Fruit fly (Drosophila melanogaster) whole organism, embryonic: Measurements from ENCODE around the gene jet.
A peak's percentile ranks its signal among the peaks of the same experiment; 100 is the strongest.

ENCODE experiments used
- CG10959 ChIP-seq: fragments of 200-800 bp; sonication (Bioruptor generic); IDR thresholded peaks from 2 replicates; pipeline ENCODE4 v1.3.6; 2022; ENCODE audit warnings: missing biosample characterization, missing genetic modification characterization
- CG11085 ChIP-seq: fragments of 200-800 bp; sonication (Bioruptor generic); IDR thresholded peaks from 2 replicates; pipeline ENCODE4 v1.3.6; 2022; ENCODE audit warnings: missing biosample characterization, missing genetic modification characterization
- CG11398 ChIP-seq: fragments of 200-800 bp; sonication (Bioruptor generic); optimal IDR thresholded peaks from 2 replicates; lab custom pipeline; 2016; ENCODE audit warnings: missing biosample characterization, missing genetic modification characterization
- CG11696 ChIP-seq: fragments of 200-800 bp; sonication (Bioruptor generic); IDR thresholded peaks from 2 replicates; pipeline ENCODE4 v1.3.6; 2022; ENCODE audit warnings: missing biosample characterization, missing genetic modification characterization
- CG12104 ChIP-seq: fragments of 200-800 bp; sonication (Bioruptor generic); optimal IDR thresholded peaks from 3 replicates; lab custom pipeline; 2016; ENCODE audit warnings: missing biosample characterization, missing genetic modification characterization
- CG12744 ChIP-seq: fragments of 200-800 bp; sonication (Bioruptor generic); optimal IDR thresholded peaks from 2 replicates; lab custom pipeline; 2016; ENCODE audit warnings: missing biosample characterization, missing genetic modification characterization
- CG13424 ChIP-seq: fragments of 200-800 bp; sonication (Bioruptor generic); optimal IDR thresholded peaks from 2 replicates; lab custom pipeline; 2019; ENCODE audit warnings: missing biosample characterization, mild to moderate bottlenecking, missing genetic modification characterization, moderate library complexity
- CG14050 ChIP-seq: fragments of 200-800 bp; sonication (Bioruptor generic); IDR thresholded peaks from 3 replicates; pipeline ENCODE4 v1.3.6; 2022; ENCODE audit warnings: missing biosample characterization, missing genetic modification characterization
- CG14965 ChIP-seq: fragments of 200-800 bp; sonication (Bioruptor generic); optimal IDR thresholded peaks from 2 replicates; lab custom pipeline; 2016; ENCODE audit warnings: missing biosample characterization, missing genetic modification characterization, borderline replicate concordance
- CG1602 ChIP-seq: fragments of 200-800 bp; sonication (Bioruptor generic); optimal IDR thresholded peaks from 3 replicates; lab custom pipeline; 2016; ENCODE audit warnings: missing biosample characterization, missing genetic modification characterization
- CG18619 ChIP-seq: fragments of 200-800 bp; sonication (Bioruptor generic); optimal IDR thresholded peaks from 3 replicates; lab custom pipeline; 2017; ENCODE audit warnings: missing biosample characterization, mild to moderate bottlenecking, missing genetic modification characterization
- CG2120 ChIP-seq: fragments of 200-800 bp; sonication (Bioruptor generic); optimal IDR thresholded peaks from 3 replicates; lab custom pipeline; 2016; ENCODE audit warnings: missing biosample characterization, missing genetic modification characterization
- CG30020 ChIP-seq: fragments of 200-800 bp; optimal IDR thresholded peaks from 2 replicates; lab custom pipeline; 2019; ENCODE audit warnings: missing biosample characterization, mild to moderate bottlenecking, missing genetic modification characterization, moderate library complexity
- CG3281 ChIP-seq: fragments of 200-800 bp; sonication (Bioruptor generic); optimal IDR thresholded peaks from 3 replicates; lab custom pipeline; 2017; ENCODE audit warnings: missing biosample characterization, mild to moderate bottlenecking, missing genetic modification characterization
- CG3995 ChIP-seq: fragments of 200-800 bp; sonication (Bioruptor generic); optimal IDR thresholded peaks from 3 replicates; lab custom pipeline; 2016; ENCODE audit warnings: missing biosample characterization, missing genetic modification characterization
- CG4820 ChIP-seq: fragments of 200-800 bp; sonication (Bioruptor generic); optimal IDR thresholded peaks from 3 replicates; lab custom pipeline; 2016; ENCODE audit warnings: missing biosample characterization, missing genetic modification characterization
- CG7928 ChIP-seq: fragments of 200-800 bp; sonication (Bioruptor generic); optimal IDR thresholded peaks from 2 replicates; lab custom pipeline; 2017; ENCODE audit warnings: missing biosample characterization, mild to moderate bottlenecking, missing genetic modification characterization
- D19A ChIP-seq: fragments of 200-800 bp; optimal IDR thresholded peaks from 3 replicates; lab custom pipeline; 2019; ENCODE audit warnings: missing biosample characterization, mild to moderate bottlenecking, missing genetic modification characterization, moderate library complexity
- Dip2 ChIP-seq: fragments of 200-800 bp; sonication (Bioruptor generic); IDR thresholded peaks from 2 replicates; pipeline ENCODE4 v1.3.6; 2022; ENCODE audit warnings: missing biosample characterization, missing genetic modification characterization
- Drgx ChIP-seq: fragments of 200-800 bp; sonication (Bioruptor generic); IDR thresholded peaks from 2 replicates; pipeline ENCODE4 v1.3.6; 2022; ENCODE audit warnings: missing biosample characterization, missing genetic modification characterization
- Ets97D ChIP-seq: fragments of 200-800 bp; sonication (Bioruptor generic); optimal IDR thresholded peaks from 3 replicates; lab custom pipeline; 2016; ENCODE audit warnings: missing biosample characterization, missing genetic modification characterization
- Hand ChIP-seq: fragments of 200-800 bp; sonication (Bioruptor generic); optimal IDR thresholded peaks from 2 replicates; lab custom pipeline; 2017; ENCODE audit warnings: mild to moderate bottlenecking, missing biosample characterization, missing genetic modification reagents, missing genetic modification characterization
- Hmx ChIP-seq: fragments of 200-800 bp; sonication (Bioruptor generic); optimal IDR thresholded peaks from 2 replicates; lab custom pipeline; 2016; ENCODE audit warnings: missing biosample characterization, missing genetic modification characterization
- Jarid2 ChIP-seq: fragments of 200-800 bp; sonication (Bioruptor generic); optimal IDR thresholded peaks from 3 replicates; lab custom pipeline; 2017; ENCODE audit warnings: mild to moderate bottlenecking, missing biosample characterization, missing genetic modification reagents, missing genetic modification characterization
- Myb ChIP-seq: fragments of 200-800 bp; sonication (Bioruptor generic); optimal IDR thresholded peaks from 2 replicates; lab custom pipeline; 2016; ENCODE audit warnings: missing biosample characterization, missing genetic modification characterization
- Pdp1 ChIP-seq, 2 experiments: fragments of 200-800 bp; sonication (Bioruptor generic); optimal IDR thresholded peaks; 3 replicates each; lab custom pipeline; 2016; ENCODE audit warnings: missing biosample characterization in 2 of 2, missing genetic modification characterization in 2 of 2, mild to moderate bottlenecking in 1 of 2, moderate library complexity in 1 of 2
- Rx ChIP-seq: fragments of 200-800 bp; sonication (Bioruptor generic); IDR thresholded peaks from 2 replicates; pipeline ENCODE4 v1.3.6; 2022; ENCODE audit warnings: missing biosample characterization, missing genetic modification characterization
- Taf1 ChIP-seq: fragments of 200-800 bp; sonication (Bioruptor generic); IDR thresholded peaks from 2 replicates; pipeline ENCODE4 v1.3.6; 2022; ENCODE audit warnings: missing biosample characterization, missing genetic modification characterization
- ac ChIP-seq: fragments of 200-800 bp; sonication (Bioruptor generic); optimal IDR thresholded peaks from 3 replicates; lab custom pipeline; 2017; ENCODE audit warnings: missing biosample characterization, mild to moderate bottlenecking, missing genetic modification characterization
- amos ChIP-seq: fragments of 200-800 bp; sonication (Bioruptor generic); IDR thresholded peaks from 2 replicates; pipeline ENCODE4 v1.3.6; 2022; ENCODE audit warnings: missing biosample characterization, missing genetic modification characterization; ENCODE audit not compliant: partially characterized antibody
- bsh ChIP-seq, 2 experiments: fragments of 200-800 bp; sonication (Bioruptor generic); optimal IDR thresholded peaks; 2 replicates each; lab custom pipeline; 2017 to 2018; ENCODE audit warnings: mild to moderate bottlenecking in 2 of 2, missing biosample characterization in 2 of 2, missing genetic modification characterization in 2 of 2, moderate library complexity in 1 of 2
- chif ChIP-seq, 2 experiments: fragments of 200-800 bp; sonication (Bioruptor generic); optimal IDR thresholded peaks; 3 replicates each; lab custom pipeline; 2016; ENCODE audit warnings: missing biosample characterization in 2 of 2, missing genetic modification characterization in 2 of 2
- chinmo ChIP-seq: fragments of 200-800 bp; sonication (Bioruptor generic); IDR thresholded peaks from 4 replicates; pipeline ENCODE4 v1.3.6; 2022; ENCODE audit warnings: missing biosample characterization, missing genetic modification characterization; ENCODE audit not compliant: partially characterized antibody
- crp ChIP-seq, 2 experiments: fragments of 200-800 bp; sonication (Bioruptor generic); optimal IDR thresholded peaks; 2 replicates in 1 of 2; 3 replicates in 1 of 2; lab custom pipeline; 2017; ENCODE audit warnings: missing biosample characterization in 2 of 2, missing genetic modification characterization in 2 of 2, mild to moderate bottlenecking in 1 of 2, moderate library complexity in 1 of 2
- ewg ChIP-seq: fragments of 200-800 bp; sonication (Bioruptor generic); optimal IDR thresholded peaks from 3 replicates; lab custom pipeline; 2017; ENCODE audit warnings: mild to moderate bottlenecking, missing biosample characterization, missing genetic modification reagents, missing genetic modification characterization
- exex ChIP-seq: fragments of 200-800 bp; sonication (Bioruptor generic); optimal IDR thresholded peaks from 4 replicates; lab custom pipeline; 2018; ENCODE audit warnings: missing biosample characterization, mild to moderate bottlenecking, missing genetic modification characterization, moderate library complexity
- ftz-f1 ChIP-seq: fragments of 200-800 bp; sonication (Bioruptor generic); optimal IDR thresholded peaks from 2 replicates; lab custom pipeline; 2016; ENCODE audit warnings: missing biosample characterization, missing genetic modification characterization
- gfzf ChIP-seq: fragments of 200-800 bp; sonication (Bioruptor generic); optimal IDR thresholded peaks from 2 replicates; lab custom pipeline; 2016; ENCODE audit warnings: missing biosample characterization, mild to moderate bottlenecking, missing genetic modification characterization, moderate library complexity
- gsb-n ChIP-seq: fragments of 200-800 bp; sonication (Bioruptor generic); optimal IDR thresholded peaks from 3 replicates; lab custom pipeline; 2018; ENCODE audit warnings: missing biosample characterization, mild to moderate bottlenecking, missing genetic modification characterization
- lola ChIP-seq, 3 experiments: fragments of >200 bp in 2 of 3; fragments of 200-800 bp in 1 of 3; sonication (Bioruptor generic) in 1 of 3; optimal IDR thresholded peaks; 2 replicates each; lab custom pipeline; 2017 to 2019; ENCODE audit warnings: missing biosample characterization in 3 of 3, missing genetic modification characterization in 3 of 3, mild to moderate bottlenecking in 1 of 3, moderate library complexity in 1 of 3
- nau ChIP-seq: fragments of 200-800 bp; sonication (Bioruptor generic); optimal IDR thresholded peaks from 3 replicates; lab custom pipeline; 2017; ENCODE audit warnings: missing biosample characterization, mild to moderate bottlenecking, missing genetic modification characterization, missing genetic modification reagents
- nom ChIP-seq: fragments of 200-800 bp; sonication (Bioruptor generic); optimal IDR thresholded peaks from 2 replicates; lab custom pipeline; 2017; ENCODE audit warnings: missing biosample characterization, missing genetic modification characterization, mild to moderate bottlenecking, moderate library complexity, missing genetic modification reagents
- odd ChIP-seq: fragments of 200-800 bp; sonication (Bioruptor generic); optimal IDR thresholded peaks from 2 replicates; lab custom pipeline; 2017; ENCODE audit warnings: missing biosample characterization, mild to moderate bottlenecking, missing genetic modification characterization
- pfk ChIP-seq: fragments of 200-800 bp; sonication (Bioruptor generic); optimal IDR thresholded peaks from 2 replicates; lab custom pipeline; 2018; ENCODE audit warnings: missing biosample characterization, mild to moderate bottlenecking, missing genetic modification characterization, moderate library complexity
- slp2 ChIP-seq: fragments of 200-800 bp; sonication (Bioruptor generic); optimal IDR thresholded peaks from 2 replicates; lab custom pipeline; 2016; ENCODE audit warnings: missing biosample characterization, missing genetic modification characterization
- sug ChIP-seq: fragments of 200-800 bp; optimal IDR thresholded peaks from 2 replicates; lab custom pipeline; 2019; ENCODE audit warnings: missing biosample characterization, mild to moderate bottlenecking, missing genetic modification characterization, moderate library complexity
- zfh2 ChIP-seq: fragments of 200-800 bp; sonication (Bioruptor generic); optimal IDR thresholded peaks from 2 replicates; lab custom pipeline; 2016; ENCODE audit warnings: missing biosample characterization, missing genetic modification characterization

Gene jet

DNA sequence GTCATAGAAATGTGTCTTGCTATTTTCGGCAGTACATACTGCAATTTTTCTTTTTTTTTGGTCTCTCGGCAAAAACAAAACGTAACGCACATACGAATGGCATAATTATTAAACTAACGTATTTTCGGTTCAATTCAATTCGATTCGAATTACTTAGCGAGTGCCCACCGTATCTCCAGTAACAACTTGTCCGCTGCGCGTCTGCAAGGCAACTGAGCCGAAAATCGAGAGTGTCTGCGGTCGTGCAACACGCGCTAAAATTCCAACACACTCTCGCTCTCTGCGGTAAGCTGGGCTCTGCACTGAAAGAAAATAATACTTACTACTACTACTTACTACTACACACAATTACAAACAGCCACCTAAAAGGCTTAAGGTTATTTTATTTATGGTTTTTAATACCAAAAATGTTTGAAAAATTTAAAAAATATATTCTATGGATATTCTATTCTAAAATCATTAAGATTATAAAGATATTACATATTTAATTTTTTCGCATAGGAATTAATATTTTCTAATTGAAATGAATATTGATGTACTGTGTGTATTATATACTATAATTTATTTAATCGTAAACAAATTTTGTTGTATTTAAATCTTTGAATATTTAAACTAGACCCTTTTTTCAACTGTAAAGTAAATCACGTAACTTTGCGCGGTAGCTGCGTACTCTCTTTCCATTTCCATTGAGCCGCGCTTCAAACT lies 42.9 kb downstream of the jet start, which contains the start of gene snsl (continued):
- TF ChIP-seq CG14050 (GFP tag; lab: Robert Waterston, UW) (no peak), CG12744 (GFP tag; lab: Kevin White, UChicago) (no peak), CG30020 (tag; lab: Kevin White, UChicago) (peak; percentile 31), crp (GFP tag; optimal IDR thresholded peaks at IDR 0.05; lab: Kevin White, UChicago) (no peak), Dip2 (GFP tag; lab: Robert Waterston, UW) (no peak), D19A (tag; lab: Kevin White, UChicago) (peak; percentile 67), chif (GFP tag; optimal IDR thresholded peaks at IDR 0.05; lab: Kevin White, UChicago) (no peak), Myb (GFP tag; lab: Kevin White, UChicago) (no peak), CG11085 (GFP tag; lab: Robert Waterston, UW) (no peak), CG4820 (GFP tag; lab: Kevin White, UChicago) (peak; percentile 27), ewg (no peak), CG12104 (peak; percentile 58), Hmx (GFP tag; lab: Kevin White, UChicago) (no peak), pfk (no peak), Taf1 (GFP tag; lab: Robert Waterston, UW) (no peak), chinmo (GFP tag; lab: Robert Waterston, UW) (no peak), zfh2 (no peak), Ets97D (GFP tag; lab: Kevin White, UChicago) (no peak), CG1602 (GFP tag; lab: Kevin White, UChicago) (no peak), lola (GFP tag; optimal IDR thresholded peaks at IDR 0.05; lab: Kevin White, UChicago) (peak in 1 of 3 experiments; percentile 52), CG10959 (GFP tag; lab: Robert Waterston, UW) (no peak), Drgx (GFP tag; lab: Robert Waterston, UW) (peak; percentile 63), gsb-n (tag; lab: Kevin White, UChicago) (peak; percentile 42), CG14965 (GFP tag; lab: Kevin White, UChicago) (no peak), sug (tag; lab: Kevin White, UChicago) (peak; percentile 57), CG11696 (GFP tag; lab: Robert Waterston, UW) (no peak), Rx (GFP tag; lab: Robert Waterston, UW) (no peak), CG11398 (GFP tag; lab: Kevin White, UChicago) (no peak), exex (no peak), CG2120 (GFP tag; lab: Kevin White, UChicago) (peak; percentile 7), Hand (no peak), slp2 (no peak), CG18619 (GFP tag; lab: Kevin White, UChicago) (peak; percentile 65), gfzf (no peak), CG13424 (tag; lab: Kevin White, UChicago) (peak; percentile 88), Pdp1 (GFP tag; optimal IDR thresholded peaks at IDR 0.05; lab: Kevin White, UChicago) (peak; percentile 9 to 12)

dm6 chr2L:4905365-4906280 lies 44.0 kb downstream of the jet start:
- TF ChIP-seq bsh (GFP tag; optimal IDR thresholded peaks at IDR 0.05; lab: Kevin White, UChicago), result no peak
- TF ChIP-seq amos (GFP tag; lab: Robert Waterston, UW), result no peak
- TF ChIP-seq odd (GFP tag; lab: Kevin White, UChicago), result no peak
- TF ChIP-seq ac (GFP tag; lab: Kevin White, UChicago), result no peak
- TF ChIP-seq CG3995 (GFP tag; lab: Kevin White, UChicago), result no peak
- no peak for TF ChIP-seq nom
- peak; percentile 62 for TF ChIP-seq ftz-f1 (GFP tag; lab: Kevin White, UChicago)
- TF ChIP-seq nau (GFP tag; lab: Kevin White, UChicago), result no peak
- no peak for TF ChIP-seq Jarid2 (GFP tag; lab: Kevin White, UChicago)
- no peak for TF ChIP-seq CG7928 (GFP tag; lab: Kevin White, UChicago)
- TF ChIP-seq CG3281 (GFP tag; lab: Kevin White, UChicago), result no peak
